Worm (Caenorhabditis elegans) whole organism, L4 larva: Measurements from ENCODE around the gene C16D2.1.

Source experiments
- F26F4.8 ChIP-seq: fragments of 200-800 bp; sonication (Bioruptor generic); conservative IDR thresholded peaks from 2 replicates; pipeline ENCODE4 v1.3.6; 2022; ENCODE audit warnings: missing genetic modification characterization, missing compliant biosample characterization
- T20F7.1 ChIP-seq: fragments of 200-800 bp; sonication (Bioruptor generic); optimal IDR thresholded peaks from 2 replicates; lab custom pipeline; 2018; ENCODE audit warnings: mild to moderate bottlenecking, missing genetic modification characterization, missing compliant biosample characterization
- T26A8.4 ChIP-seq: fragments of 200-800 bp; sonication (Bioruptor generic); IDR thresholded peaks from 2 replicates; pipeline ENCODE4 v1.3.6; 2022; ENCODE audit warnings: missing genetic modification characterization, missing compliant biosample characterization
- Y5F2A.4 ChIP-seq: fragments of 200-800 bp; sonication (Bioruptor generic); optimal IDR thresholded peaks from 2 replicates; lab custom pipeline; 2018; ENCODE audit warnings: mild to moderate bottlenecking, missing genetic modification characterization, missing compliant biosample characterization
- Y75B8A.6 ChIP-seq: fragments of 200-800 bp; sonication (Bioruptor generic); IDR thresholded peaks from 2 replicates; pipeline ENCODE4 v1.3.6; 2022; ENCODE audit warnings: missing genetic modification reagents, missing genetic modification characterization, missing compliant biosample characterization
- ZK546.5 ChIP-seq, 2 experiments: sonication (generic microtip); optimal IDR thresholded peaks; 2 replicates each; lab custom pipeline; 2017; ENCODE audit warnings: missing biosample characterization in 2 of 2, missing genetic modification characterization in 2 of 2
- aha-1 ChIP-seq: fragments of 150-350 bp; peaks from one replicate; lab custom pipeline; 2014; ENCODE audit warnings: missing biosample characterization, missing genetic modification characterization
- ama-1 ChIP-seq: fragments of 150-350 bp; optimal IDR thresholded peaks from 2 replicates; lab custom pipeline; 2014; ENCODE audit warnings: inconsistent platforms, mixed read lengths
- arid-1 ChIP-seq: fragments of 200-800 bp; sonication (Bioruptor generic); conservative IDR thresholded peaks from 2 replicates; pipeline ENCODE4 v1.3.6; 2022; ENCODE audit warnings: missing genetic modification reagents, missing genetic modification characterization, missing compliant biosample characterization
- attf-4 ChIP-seq: sonication (generic microtip); optimal IDR thresholded peaks from 3 replicates; lab custom pipeline; 2017; ENCODE audit warnings: missing biosample characterization, missing genetic modification characterization
- ceh-20 ChIP-seq: fragments of 200-800 bp; sonication (Bioruptor generic); IDR thresholded peaks from 2 replicates; pipeline ENCODE4 v1.3.6; 2022; ENCODE audit warnings: missing genetic modification reagents, missing genetic modification characterization, missing compliant biosample characterization
- ceh-82 ChIP-seq: sonication (generic microtip); optimal IDR thresholded peaks from 2 replicates; lab custom pipeline; 2017; ENCODE audit warnings: missing biosample characterization, missing genetic modification characterization
- daf-16 ChIP-seq, 3 experiments: sonication (generic microtip); optimal IDR thresholded peaks; 2 replicates each; lab custom pipeline; 2016 to 2017; ENCODE audit warnings: missing genetic modification characterization in 3 of 3, missing genetic modification reagents in 3 of 3, mild to moderate bottlenecking in 2 of 3, missing compliant biosample characterization in 2 of 3, missing biosample characterization in 1 of 3, moderate library complexity in 1 of 3
- dmd-6 ChIP-seq: fragments of 200-800 bp; sonication (Bioruptor generic); IDR thresholded peaks from 2 replicates; pipeline ENCODE4 v1.3.6; 2022; ENCODE audit warnings: missing genetic modification reagents, missing genetic modification characterization, missing compliant biosample characterization
- duxl-1 ChIP-seq: sonication (generic microtip); optimal IDR thresholded peaks from 2 replicates; lab custom pipeline; 2016; ENCODE audit warnings: mild to moderate bottlenecking, missing genetic modification characterization, moderate library complexity, missing compliant biosample characterization; ENCODE audit not compliant: poor library complexity
- dve-1 ChIP-seq: sonication (generic microtip); optimal IDR thresholded peaks from 2 replicates; lab custom pipeline; 2017; ENCODE audit warnings: antibody characterized with exemption, mild to moderate bottlenecking, missing genetic modification characterization, missing compliant biosample characterization; ENCODE audit not compliant: insufficient read depth
- egl-43 ChIP-seq: fragments of 200-800 bp; sonication (Bioruptor generic); IDR thresholded peaks from 2 replicates; pipeline ENCODE4 v1.3.6; 2022; ENCODE audit warnings: missing genetic modification reagents, missing genetic modification characterization, missing compliant biosample characterization
- hlh-11 ChIP-seq: fragments of 200-800 bp; sonication (Bioruptor generic); optimal IDR thresholded peaks from 2 replicates; lab custom pipeline; 2018; ENCODE audit warnings: mild to moderate bottlenecking, missing genetic modification characterization, missing compliant biosample characterization
- hlh-30 ChIP-seq: sonication (generic microtip); optimal IDR thresholded peaks from 2 replicates; lab custom pipeline; 2017; ENCODE audit warnings: antibody characterized with exemption, mild to moderate bottlenecking, missing genetic modification characterization, missing compliant biosample characterization; ENCODE audit not compliant: insufficient read depth
- jun-1 ChIP-seq: fragments of 150-350 bp; optimal IDR thresholded peaks from 2 replicates; lab custom pipeline; 2014; ENCODE audit warnings: missing biosample characterization, missing genetic modification reagents, missing genetic modification characterization
- lin-13 ChIP-seq: fragments of 150-350 bp; optimal IDR thresholded peaks from 2 replicates; lab custom pipeline; 2014; ENCODE audit warnings: missing biosample characterization, missing genetic modification reagents, missing genetic modification characterization
- lir-3 ChIP-seq: sonication (generic microtip); optimal IDR thresholded peaks from 2 replicates; lab custom pipeline; 2016; ENCODE audit warnings: mild to moderate bottlenecking, missing genetic modification characterization, missing compliant biosample characterization
- madf-5 ChIP-seq, 2 experiments: fragments of 200-800 bp; sonication (Bioruptor generic); IDR thresholded peaks; 2 replicates each; pipeline ENCODE4 v1.3.6; 2022; ENCODE audit warnings: missing compliant biosample characterization in 2 of 2, missing genetic modification characterization in 2 of 2
- mdl-1 ChIP-seq, 2 experiments: fragments of 150-350 bp in 1 of 2; sonication (generic microtip) in 1 of 2; optimal IDR thresholded peaks; 2 replicates each; lab custom pipeline; 2014 to 2017; ENCODE audit warnings: missing biosample characterization in 2 of 2, missing genetic modification characterization in 2 of 2
- mep-1 ChIP-seq: fragments of 150-350 bp; sonication (generic microtip); optimal IDR thresholded peaks from 3 replicates; lab custom pipeline; 2014; ENCODE audit warnings: missing biosample characterization, missing genetic modification characterization
- mxl-2 ChIP-seq: fragments of 200-800 bp; sonication (Bioruptor generic); conservative IDR thresholded peaks from 2 replicates; pipeline ENCODE4 v1.3.6; 2022; ENCODE audit warnings: missing genetic modification reagents, missing genetic modification characterization, missing compliant biosample characterization
- nhr-11 ChIP-seq: fragments of 150-350 bp; optimal IDR thresholded peaks from 2 replicates; lab custom pipeline; 2014; ENCODE audit warnings: missing biosample characterization, missing genetic modification characterization
- nhr-25 ChIP-seq: sonication (generic microtip); optimal IDR thresholded peaks from 2 replicates; lab custom pipeline; 2017; ENCODE audit warnings: missing genetic modification characterization, mild to moderate bottlenecking, missing compliant biosample characterization, antibody characterized with exemption, moderate library complexity, borderline replicate concordance; ENCODE audit not compliant: insufficient read depth
- nhr-28 ChIP-seq: fragments of 150-350 bp; optimal IDR thresholded peaks from 2 replicates; lab custom pipeline; 2014; ENCODE audit warnings: missing biosample characterization, missing genetic modification characterization
- nhr-42 ChIP-seq: fragments of 200-800 bp; sonication (Bioruptor generic); IDR thresholded peaks from 2 replicates; pipeline ENCODE4 v1.3.6; 2022; ENCODE audit warnings: missing genetic modification characterization, missing compliant biosample characterization
- pha-4 ChIP-seq, 2 experiments: fragments of 150-350 bp in 1 of 2; fragments of 200-800 bp in 1 of 2; sonication (Bioruptor generic) in 1 of 2; IDR thresholded peaks in 1 of 2; optimal IDR thresholded peaks in 1 of 2; 2 replicates each; pipeline versions ENCODE4 v1.3.6 to Lab custom; 2014 to 2022; ENCODE audit warnings: missing genetic modification characterization in 2 of 2, missing genetic modification reagents in 2 of 2, missing biosample characterization in 1 of 2, missing compliant biosample characterization in 1 of 2
- pqm-1 ChIP-seq: sonication (generic microtip); optimal IDR thresholded peaks from 2 replicates; lab custom pipeline; 2017; ENCODE audit warnings: missing biosample characterization, missing genetic modification characterization
- set-16 ChIP-seq: fragments of 200-800 bp; sonication (Bioruptor generic); IDR thresholded peaks from 2 replicates; pipeline ENCODE4 v1.3.6; 2022; ENCODE audit warnings: missing genetic modification reagents, missing genetic modification characterization, missing compliant biosample characterization
- snpc-1.2 ChIP-seq: fragments of 200-800 bp; sonication (Bioruptor generic); IDR thresholded peaks from 2 replicates; pipeline ENCODE4 v1.3.6; 2022; ENCODE audit warnings: missing genetic modification reagents, missing genetic modification characterization, missing compliant biosample characterization
- spr-3 ChIP-seq: fragments of 200-800 bp; sonication (Bioruptor generic); optimal IDR thresholded peaks from 2 replicates; lab custom pipeline; 2018; ENCODE audit warnings: mild to moderate bottlenecking, missing genetic modification characterization, missing compliant biosample characterization
- tra-1 ChIP-seq: fragments of 200-800 bp; sonication (Bioruptor generic); IDR thresholded peaks from 2 replicates; pipeline ENCODE4 v1.3.6; 2022; ENCODE audit warnings: missing genetic modification reagents, missing genetic modification characterization, missing compliant biosample characterization
- unc-130 ChIP-seq: sonication (generic microtip); optimal IDR thresholded peaks from 2 replicates; lab custom pipeline; 2016; ENCODE audit warnings: missing genetic modification reagents, missing genetic modification characterization, missing compliant biosample characterization
- unc-39 ChIP-seq: sonication (generic microtip); optimal IDR thresholded peaks from 2 replicates; lab custom pipeline; 2017; ENCODE audit warnings: missing biosample characterization, missing genetic modification characterization
- unc-62 ChIP-seq, 3 experiments: fragments of 150-350 bp in 1 of 3; sonication (generic microtip); optimal IDR thresholded peaks in 2 of 3; peaks in 1 of 3; 1 replicate in 1 of 3; 2 replicates in 2 of 3; lab custom pipeline; 2014 to 2017; ENCODE audit warnings: missing biosample characterization in 3 of 3, missing genetic modification characterization in 3 of 3, missing genetic modification reagents in 3 of 3, missing genotype in 1 of 3
- zfp-3 ChIP-seq: fragments of 200-800 bp; sonication (Bioruptor generic); conservative IDR thresholded peaks from 2 replicates; pipeline ENCODE4 v1.3.6; 2022; ENCODE audit warnings: missing genetic modification reagents, missing genetic modification characterization, missing compliant biosample characterization
- zip-11 ChIP-seq: fragments of 200-800 bp; sonication (Bioruptor generic); IDR thresholded peaks from 2 replicates; pipeline ENCODE4 v1.3.6; 2022; ENCODE audit warnings: missing genetic modification characterization, missing compliant biosample characterization
- ztf-11 ChIP-seq: fragments of 150-350 bp; optimal IDR thresholded peaks from 2 replicates; lab custom pipeline; 2014; ENCODE audit warnings: missing biosample characterization, missing genetic modification characterization

The C16D2.1 gene

DNA sequence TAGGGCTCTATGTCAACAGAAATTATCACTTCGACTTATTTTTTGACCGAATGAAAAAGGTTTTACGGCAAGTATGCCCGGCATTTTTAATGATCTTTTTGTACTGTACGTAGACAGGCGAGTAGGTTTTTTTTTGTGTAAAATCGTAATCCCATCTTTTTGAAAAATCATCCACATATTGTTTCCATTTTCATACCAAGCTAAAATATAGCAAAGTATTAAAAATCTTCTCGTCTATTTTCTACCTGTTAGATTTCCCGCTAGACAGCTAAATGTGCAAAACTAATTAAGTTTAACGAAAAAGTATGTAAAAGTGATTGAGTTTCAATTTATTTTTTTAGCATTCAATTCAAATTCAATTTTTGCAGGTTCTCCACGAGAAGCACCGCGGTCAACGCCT, at the start of gene C16D2.1:
Gene C16D2.1, plus strand, starts transcription at position 301 of the 400 bp plus-strand sequence.
- TF ChIP-seq mdl-1 (tag; optimal IDR thresholded peaks at IDR 0.05; lab: Kevin White, UChicago) = no peak
- peak; percentile 75 for TF ChIP-seq jun-1 (tag; lab: Kevin White, UChicago)
- TF ChIP-seq, all 104 proteins: peak for 1

DNA sequence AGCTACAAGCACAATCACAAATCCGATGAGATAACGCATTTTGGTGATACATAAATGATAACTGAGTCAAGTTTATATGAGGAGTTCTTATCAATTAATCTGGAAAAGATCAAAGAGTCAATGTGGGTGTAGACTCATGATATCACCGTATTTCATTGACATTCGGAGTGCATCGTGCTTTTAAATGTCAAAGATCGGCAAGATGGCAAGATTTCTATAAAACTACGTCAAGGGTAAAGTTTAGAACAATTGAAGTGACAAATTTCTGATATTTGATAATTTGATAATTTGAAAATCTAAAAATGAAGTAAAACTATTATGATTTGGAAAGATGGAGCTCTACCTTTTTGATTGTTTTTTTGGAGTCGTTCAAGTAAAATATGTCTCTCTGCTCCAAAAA, 48.4 kb upstream of the C16D2.1 start, which contains the start of gene sysm-1:
Gene sysm-1, minus strand, starts transcription at position 101 of the 400 bp plus-strand sequence.
- TF ChIP-seq spr-3 (GFP tag; lab: Kevin White, UChicago) (no peak), mxl-2 (GFP tag; lab: Robert Waterston, UW) (no peak), dmd-6 (GFP tag; lab: Robert Waterston, UW) (peak; percentile 27; the same call in 1 of the 2 replicates)

DNA sequence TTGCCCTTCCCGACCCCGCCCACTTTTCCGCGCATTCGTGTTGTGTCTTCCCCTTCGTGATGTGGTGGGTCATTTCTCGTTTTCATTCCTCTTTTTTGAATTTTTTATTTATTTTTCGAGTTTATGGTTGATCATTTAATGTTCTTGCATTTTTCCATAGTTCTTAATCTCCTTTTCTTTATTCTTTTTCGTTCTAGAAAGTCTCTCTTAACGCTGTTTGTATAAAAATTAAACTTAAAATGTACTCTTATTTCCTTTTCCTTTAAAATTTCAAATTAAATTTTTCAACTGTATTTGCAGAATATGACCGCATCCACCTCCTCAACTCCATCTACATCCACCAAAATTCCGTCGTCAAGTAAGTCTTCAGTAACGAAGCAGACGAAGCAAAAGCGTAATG, 45.2 kb upstream of the C16D2.1 start, which contains the start of gene hlh-3:
Gene hlh-3, plus strand, starts transcription at position 301 of the 400 bp plus-strand sequence.
- TF ChIP-seq unc-62 (GFP tag; optimal IDR thresholded peaks at IDR 0.05 in 1 of 2; lab: Kevin White, UChicago) (no peak), unc-62 (tag; optimal IDR thresholded peaks at IDR 0.05; lab: Kevin White, UChicago) (no peak), mdl-1 (tag; optimal IDR thresholded peaks at IDR 0.05; lab: Kevin White, UChicago) (no peak), F26F4.8 (GFP tag; lab: Robert Waterston, UW) (no peak), unc-39 (no peak), T26A8.4 (GFP tag; lab: Robert Waterston, UW) (no peak), Y75B8A.6 (GFP tag; lab: Robert Waterston, UW) (no peak), attf-4 (tag; lab: Kevin White, UChicago) (no peak), nhr-25 (tag; lab: Kevin White, UChicago) (no peak), mxl-2 (GFP tag; lab: Robert Waterston, UW) (no peak), madf-5 (GFP tag; IDR thresholded peaks at IDR 0.05; lab: Robert Waterston, UW) (no peak), lir-3 (no peak), ZK546.5 (tag; optimal IDR thresholded peaks at IDR 0.05; lab: Kevin White, UChicago) (no peak), ceh-82 (tag; lab: Kevin White, UChicago) (no peak), ama-1 (lab: Kevin White, UChicago) (no peak), nhr-11 (tag; lab: Kevin White, UChicago) (no peak)
- TF ChIP-seq, all 104 proteins: peak for 0

ce11 chrII:9092910-9093309, 38.6 kb upstream of the C16D2.1 start:
- TF ChIP-seq ztf-11 = no peak
- TF ChIP-seq hlh-30 (tag; lab: Kevin White, UChicago) = peak; percentile 58
- TF ChIP-seq dve-1 (tag; lab: Kevin White, UChicago) = peak; percentile 55
- TF ChIP-seq zfp-3 (GFP tag; lab: Robert Waterston, UW) = no peak
- TF ChIP-seq pqm-1 = peak; percentile 87
- TF ChIP-seq T20F7.1 (GFP tag; lab: Kevin White, UChicago) = no peak
- TF ChIP-seq hlh-11 (tag; lab: Kevin White, UChicago) = peak; percentile 60
- TF ChIP-seq arid-1 (GFP tag; lab: Robert Waterston, UW) = no peak
- TF ChIP-seq mep-1 = no peak
- peak; percentile 73 for TF ChIP-seq dmd-6 (GFP tag; lab: Robert Waterston, UW)
- no peak for TF ChIP-seq daf-16 (GFP tag; optimal IDR thresholded peaks at IDR 0.05; lab: Kevin White, UChicago)
- peak; percentile 24 for TF ChIP-seq daf-16 (tag; optimal IDR thresholded peaks at IDR 0.05; lab: Kevin White, UChicago)
- peak; percentile 46 for TF ChIP-seq nhr-28 (tag; lab: Kevin White, UChicago)
- peak; percentile 67 for TF ChIP-seq aha-1 (tag; lab: Kevin White, UChicago)

ce11 chrII:9093584-9093983, 37.9 kb upstream of the C16D2.1 start, which contains the start of gene C07H4.1:
Gene C07H4.1 (minus strand): TSS chrII:9093684.
- TF ChIP-seq set-16 (no peak), duxl-1 (tag; lab: Kevin White, UChicago) (no peak), unc-130 (GFP tag; lab: Kevin White, UChicago) (no peak), pha-4 (GFP tag; IDR thresholded peaks at IDR 0.05; lab: Robert Waterston, UW) (no peak), pha-4 (tag; optimal IDR thresholded peaks at IDR 0.05; lab: Kevin White, UChicago) (no peak), lin-13 (no peak), tra-1 (GFP tag; lab: Robert Waterston, UW) (no peak), pqm-1 (no peak), ceh-20 (GFP tag; lab: Robert Waterston, UW) (no peak), zip-11 (GFP tag; lab: Robert Waterston, UW) (no peak), egl-43 (GFP tag; lab: Robert Waterston, UW) (no peak), snpc-1.2 (no peak), nhr-42 (GFP tag; lab: Robert Waterston, UW) (no peak), Y5F2A.4 (GFP tag; lab: Kevin White, UChicago) (no peak)
